Fruit fly (Drosophila melanogaster) whole organism, embryonic: ENCODE results near the gene brv3.
A peak's percentile ranks its signal among the peaks of the same experiment; 100 is the strongest.

Experiments
- ATbp ChIP-seq: fragments of 200-800 bp; sonication (Bioruptor generic); optimal IDR thresholded peaks from 2 replicates; lab custom pipeline; 2017; ENCODE audit warnings: missing biosample characterization, mild to moderate bottlenecking, missing genetic modification characterization, missing genetic modification reagents
- BtbVII ChIP-seq: fragments of 200-800 bp; sonication (Bioruptor generic); optimal IDR thresholded peaks from 3 replicates; lab custom pipeline; 2017; ENCODE audit warnings: missing biosample characterization, mild to moderate bottlenecking, missing genetic modification characterization
- CG10979 ChIP-seq: fragments of 200-800 bp; sonication (Bioruptor generic); optimal IDR thresholded peaks from 2 replicates; lab custom pipeline; 2018; ENCODE audit warnings: missing biosample characterization, mild to moderate bottlenecking, missing genetic modification characterization, moderate library complexity
- CG11093 ChIP-seq: fragments of 200-800 bp; sonication (Bioruptor generic); IDR thresholded peaks from 3 replicates; pipeline ENCODE4 v1.3.6; 2022; ENCODE audit warnings: missing biosample characterization, missing genetic modification characterization
- CG11696 ChIP-seq: fragments of 200-800 bp; sonication (Bioruptor generic); IDR thresholded peaks from 2 replicates; pipeline ENCODE4 v1.3.6; 2022; ENCODE audit warnings: missing biosample characterization, missing genetic modification characterization
- CG12299 ChIP-seq: fragments of 200-800 bp; sonication (Bioruptor generic); optimal IDR thresholded peaks from 2 replicates; lab custom pipeline; 2018; ENCODE audit warnings: missing biosample characterization, mild to moderate bottlenecking, missing genetic modification characterization
- CG13296 ChIP-seq: fragments of 200-800 bp; sonication (Bioruptor generic); optimal IDR thresholded peaks from 3 replicates; lab custom pipeline; 2018; ENCODE audit warnings: missing biosample characterization, mild to moderate bottlenecking, missing genetic modification characterization
- CG14860 ChIP-seq: fragments of 200-800 bp; sonication (Bioruptor generic); IDR thresholded peaks from 3 replicates; pipeline ENCODE4 v1.3.6; 2022; ENCODE audit warnings: missing biosample characterization, missing genetic modification characterization; ENCODE audit not compliant: partially characterized antibody
- CG15269 ChIP-seq: fragments of 200-800 bp; sonication (Bioruptor generic); optimal IDR thresholded peaks from 2 replicates; lab custom pipeline; 2018; ENCODE audit warnings: missing biosample characterization, mild to moderate bottlenecking, missing genetic modification characterization, moderate library complexity
- CG17385 ChIP-seq: fragments of 200-800 bp; sonication (Bioruptor generic); optimal IDR thresholded peaks from 3 replicates; lab custom pipeline; 2018; ENCODE audit warnings: missing biosample characterization, mild to moderate bottlenecking, missing genetic modification characterization
- CG2120 ChIP-seq: fragments of 200-800 bp; sonication (Bioruptor generic); optimal IDR thresholded peaks from 3 replicates; lab custom pipeline; 2016; ENCODE audit warnings: missing biosample characterization, missing genetic modification characterization
- CG34376 ChIP-seq: fragments of 200-800 bp; sonication (Bioruptor generic); optimal IDR thresholded peaks from 2 replicates; lab custom pipeline; 2018; ENCODE audit warnings: missing biosample characterization, mild to moderate bottlenecking, missing genetic modification characterization
- CG42726 ChIP-seq: fragments of 200-800 bp; sonication (Bioruptor generic); IDR thresholded peaks from 2 replicates; pipeline ENCODE4 v1.3.6; 2022; ENCODE audit warnings: missing biosample characterization, missing genetic modification characterization; ENCODE audit not compliant: partially characterized antibody
- CG4820 ChIP-seq: fragments of 200-800 bp; sonication (Bioruptor generic); optimal IDR thresholded peaks from 3 replicates; lab custom pipeline; 2016; ENCODE audit warnings: missing biosample characterization, missing genetic modification characterization
- CG6765 ChIP-seq: fragments of 200-800 bp; sonication (Bioruptor generic); optimal IDR thresholded peaks from 3 replicates; lab custom pipeline; 2017; ENCODE audit warnings: missing biosample characterization, mild to moderate bottlenecking, missing genetic modification characterization
- CG6813 ChIP-seq: fragments of 200-800 bp; sonication (Bioruptor generic); optimal IDR thresholded peaks from 2 replicates; lab custom pipeline; 2017; ENCODE audit warnings: missing biosample characterization, missing genetic modification characterization, mild to moderate bottlenecking, moderate library complexity, missing genetic modification reagents
- CG7963 ChIP-seq: fragments of 200-800 bp; sonication (Bioruptor generic); IDR thresholded peaks from 3 replicates; pipeline ENCODE4 v1.3.6; 2022; ENCODE audit warnings: missing biosample characterization, missing genetic modification characterization; ENCODE audit not compliant: partially characterized antibody
- CG9932 ChIP-seq: fragments of 200-800 bp; sonication (Bioruptor generic); IDR thresholded peaks from 2 replicates; pipeline ENCODE4 v1.3.6; 2022; ENCODE audit warnings: missing biosample characterization, missing genetic modification characterization
- CoRest ChIP-seq: fragments of 200-800 bp; sonication (Bioruptor generic); optimal IDR thresholded peaks from 3 replicates; lab custom pipeline; 2018; ENCODE audit warnings: missing biosample characterization, mild to moderate bottlenecking, missing genetic modification characterization, moderate library complexity
- D19B ChIP-seq: fragments of 200-800 bp; sonication (Bioruptor generic); optimal IDR thresholded peaks from 2 replicates; lab custom pipeline; 2017; ENCODE audit warnings: missing biosample characterization, mild to moderate bottlenecking, missing genetic modification characterization
- E2f1 ChIP-seq: fragments of 200-800 bp; sonication (Bioruptor generic); IDR thresholded peaks from 2 replicates; pipeline ENCODE4 v1.3.6; 2022; ENCODE audit warnings: missing biosample characterization, missing genetic modification characterization
- Fer1 ChIP-seq: fragments of 200-800 bp; sonication (Bioruptor generic); optimal IDR thresholded peaks from 2 replicates; lab custom pipeline; 2017; ENCODE audit warnings: missing biosample characterization, mild to moderate bottlenecking, missing genetic modification characterization
- Fer2 ChIP-seq: fragments of 200-800 bp; sonication (Bioruptor generic); optimal IDR thresholded peaks from 2 replicates; lab custom pipeline; 2018; ENCODE audit warnings: missing biosample characterization, mild to moderate bottlenecking, missing genetic modification characterization, moderate library complexity
- Hmr ChIP-seq: fragments of 200-800 bp; sonication (Bioruptor generic); optimal IDR thresholded peaks from 3 replicates; lab custom pipeline; 2017; ENCODE audit warnings: mild to moderate bottlenecking, missing biosample characterization, missing genetic modification reagents, missing genetic modification characterization
- Hr78 ChIP-seq, 2 experiments: fragments of 200-800 bp in 1 of 2; fragments of >200 bp in 1 of 2; sonication (Bioruptor generic) in 1 of 2; optimal IDR thresholded peaks; 2 replicates each; lab custom pipeline; 2017 to 2019; ENCODE audit warnings: missing biosample characterization in 2 of 2, missing genetic modification characterization in 2 of 2, mild to moderate bottlenecking in 1 of 2, moderate library complexity in 1 of 2
- Lim3 ChIP-seq: fragments of 200-800 bp; sonication (Bioruptor generic); IDR thresholded peaks from 2 replicates; pipeline ENCODE4 v1.3.6; 2022; ENCODE audit warnings: missing biosample characterization, missing genetic modification characterization
- MESR4 ChIP-seq: fragments of 200-800 bp; sonication (Bioruptor generic); optimal IDR thresholded peaks from 2 replicates; lab custom pipeline; 2018; ENCODE audit warnings: missing biosample characterization, mild to moderate bottlenecking, missing genetic modification characterization, moderate library complexity
- Max ChIP-seq: fragments of 200-800 bp; sonication (Bioruptor generic); optimal IDR thresholded peaks from 2 replicates; lab custom pipeline; 2016; ENCODE audit warnings: missing biosample characterization, mild to moderate bottlenecking, missing genetic modification characterization
- Med ChIP-seq: fragments of 200-800 bp; sonication (Bioruptor generic); peaks from one replicate; lab custom pipeline; 2016; ENCODE audit warnings: missing biosample characterization, missing genetic modification characterization, mild to moderate bottlenecking, inconsistent platforms, moderate library complexity
- Meics ChIP-seq: fragments of 200-800 bp; sonication (Bioruptor generic); optimal IDR thresholded peaks from 2 replicates; lab custom pipeline; 2017; ENCODE audit warnings: missing biosample characterization, mild to moderate bottlenecking, missing genetic modification characterization
- NK7.1 ChIP-seq: fragments of 200-800 bp; sonication (Bioruptor generic); optimal IDR thresholded peaks from 3 replicates; lab custom pipeline; 2016; ENCODE audit warnings: missing biosample characterization, missing genetic modification characterization
- Poxn ChIP-seq: fragments of 200-800 bp; sonication (Bioruptor generic); IDR thresholded peaks from 2 replicates; pipeline ENCODE4 v1.3.6; 2022; ENCODE audit warnings: missing biosample characterization, missing genetic modification characterization
- caup ChIP-seq: fragments of 200-800 bp; sonication (Bioruptor generic); optimal IDR thresholded peaks from 3 replicates; lab custom pipeline; 2017; ENCODE audit warnings: missing biosample characterization, mild to moderate bottlenecking, missing genetic modification characterization, moderate library complexity; ENCODE audit not compliant: severe bottlenecking
- emc ChIP-seq: fragments of 200-800 bp; sonication (Bioruptor generic); optimal IDR thresholded peaks from 2 replicates; lab custom pipeline; 2016; ENCODE audit warnings: missing biosample characterization, missing genetic modification characterization
- eve ChIP-seq, 2 experiments: fragments of >200 bp; optimal IDR thresholded peaks; 2 replicates each; lab custom pipeline; 2017; ENCODE audit warnings: missing biosample characterization in 2 of 2, missing genetic modification characterization in 2 of 2
- fru ChIP-seq: fragments of >200 bp; optimal IDR thresholded peaks from 2 replicates; lab custom pipeline; 2017
- gsb-n ChIP-seq: fragments of 200-800 bp; sonication (Bioruptor generic); optimal IDR thresholded peaks from 3 replicates; lab custom pipeline; 2018; ENCODE audit warnings: missing biosample characterization, mild to moderate bottlenecking, missing genetic modification characterization
- hkb ChIP-seq, 2 experiments: fragments of 200-800 bp in 1 of 2; fragments of >200 bp in 1 of 2; sonication (Bioruptor generic) in 1 of 2; IDR thresholded peaks in 1 of 2; optimal IDR thresholded peaks in 1 of 2; 2 replicates each; pipeline versions ENCODE4 v1.3.6 to Lab custom; 2017 to 2022; ENCODE audit warnings: missing biosample characterization in 1 of 2, missing genetic modification characterization in 1 of 2
- hth ChIP-seq: fragments of >200 bp; optimal IDR thresholded peaks from 2 replicates; lab custom pipeline; 2017; ENCODE audit warnings: inconsistent platforms
- ind ChIP-seq: fragments of 200-800 bp; sonication (Bioruptor generic); optimal IDR thresholded peaks from 3 replicates; lab custom pipeline; 2016; ENCODE audit warnings: missing biosample characterization, missing genetic modification characterization
- lmd ChIP-seq: fragments of 200-800 bp; sonication (Bioruptor generic); IDR thresholded peaks from 2 replicates; pipeline ENCODE4 v1.3.6; 2022; ENCODE audit warnings: missing biosample characterization, missing genetic modification characterization
- phol ChIP-seq: fragments of 200-800 bp; sonication (Bioruptor generic); optimal IDR thresholded peaks from 3 replicates; lab custom pipeline; 2018; ENCODE audit warnings: missing biosample characterization, mild to moderate bottlenecking, missing genetic modification characterization, moderate library complexity
- schlank ChIP-seq: fragments of 200-800 bp; sonication (Bioruptor generic); optimal IDR thresholded peaks from 2 replicates; lab custom pipeline; 2018; ENCODE audit warnings: missing biosample characterization, mild to moderate bottlenecking, missing genetic modification characterization
- seq ChIP-seq: fragments of 200-800 bp; sonication (Bioruptor generic); IDR thresholded peaks from 2 replicates; pipeline ENCODE4 v1.3.6; 2022; ENCODE audit warnings: missing biosample characterization, missing genetic modification characterization
- shn ChIP-seq: fragments of 200-800 bp; sonication (Bioruptor generic); optimal IDR thresholded peaks from 3 replicates; lab custom pipeline; 2016; ENCODE audit warnings: missing biosample characterization, missing genetic modification characterization
- sim ChIP-seq: fragments of 200-800 bp; sonication (Bioruptor generic); IDR thresholded peaks from 2 replicates; pipeline ENCODE4 v1.3.6; 2022; ENCODE audit warnings: missing biosample characterization, missing genetic modification characterization
- tap ChIP-seq: fragments of 200-800 bp; optimal IDR thresholded peaks from 3 replicates; lab custom pipeline; 2019; ENCODE audit warnings: missing biosample characterization, mild to moderate bottlenecking, missing genetic modification characterization, moderate library complexity
- trem ChIP-seq: fragments of 200-800 bp; optimal IDR thresholded peaks from 3 replicates; lab custom pipeline; 2019; ENCODE audit warnings: missing biosample characterization, mild to moderate bottlenecking, missing genetic modification characterization, moderate library complexity
- tx ChIP-seq: fragments of 200-800 bp; sonication (Bioruptor generic); optimal IDR thresholded peaks from 2 replicates; lab custom pipeline; 2016; ENCODE audit warnings: missing biosample characterization, missing genetic modification characterization
- wdn ChIP-seq: fragments of 200-800 bp; sonication (Bioruptor generic); IDR thresholded peaks from 2 replicates; pipeline ENCODE4 v1.3.6; 2022; ENCODE audit warnings: missing biosample characterization, missing genetic modification characterization
- zen ChIP-seq: fragments of 200-800 bp; sonication (Bioruptor generic); optimal IDR thresholded peaks from 3 replicates; lab custom pipeline; 2018; ENCODE audit warnings: missing biosample characterization, mild to moderate bottlenecking, missing genetic modification characterization, moderate library complexity

brv3 gene

dm6 chrX:2663416-2663815 lies 39.0 kb upstream of the brv3 start:
- TF ChIP-seq hth (lab: Kevin White, UChicago) (no peak), sim (GFP tag; lab: Robert Waterston, UW) (no peak), fru (lab: Kevin White, UChicago) (no peak), tap (tag; lab: Kevin White, UChicago) (no peak), CG2120 (GFP tag; lab: Kevin White, UChicago) (peak; percentile 2), Hr78 (GFP tag; optimal IDR thresholded peaks at IDR 0.05; lab: Kevin White, UChicago) (no peak), Fer1 (GFP tag; lab: Kevin White, UChicago) (peak; percentile 35), gsb-n (tag; lab: Kevin White, UChicago) (no peak), CG13296 (GFP tag; lab: Kevin White, UChicago) (peak; percentile 30), emc (GFP tag; lab: Kevin White, UChicago) (no peak), Meics (GFP tag; lab: Kevin White, UChicago) (peak; percentile 21), CG34376 (peak; percentile 30), CG6813 (peak; percentile 21), wdn (GFP tag; lab: Robert Waterston, UW) (no peak), hkb (optimal IDR thresholded peaks at IDR 0.05; lab: Kevin White, UChicago) (no peak), hkb (GFP tag; IDR thresholded peaks at IDR 0.05; lab: Robert Waterston, UW) (peak; percentile 25; the same call in 1 of the 2 replicates), Poxn (no peak), schlank (peak; percentile 30), CG12299 (peak; percentile 4), MESR4 (GFP tag; lab: Kevin White, UChicago) (no peak), lmd (GFP tag; lab: Robert Waterston, UW) (no peak), Med (GFP tag; lab: Kevin White, UChicago) (peak; percentile 35), ATbp (peak; percentile 25), CG11093 (GFP tag; lab: Robert Waterston, UW) (no peak), caup (GFP tag; lab: Kevin White, UChicago) (peak; percentile 36), eve (GFP tag; optimal IDR thresholded peaks at IDR 0.05; lab: Kevin White, UChicago) (peak in 1 of 2 experiments; percentile 2), CG6765 (GFP tag; lab: Kevin White, UChicago) (peak; percentile 0), NK7.1 (GFP tag; lab: Kevin White, UChicago) (no peak), CoRest (tag; lab: Kevin White, UChicago) (no peak), E2f1 (GFP tag; lab: Robert Waterston, UW) (no peak), Max (GFP tag; lab: Kevin White, UChicago) (no peak), CG7963 (GFP tag; lab: Robert Waterston, UW) (no peak), CG42726 (GFP tag; lab: Robert Waterston, UW) (no peak), phol (no peak), Hmr (GFP tag; lab: Kevin White, UChicago) (peak; percentile 50), Fer2 (no peak), CG15269 (tag; lab: Kevin White, UChicago) (no peak), CG14860 (GFP tag; lab: Robert Waterston, UW) (no peak), trem (tag; lab: Kevin White, UChicago) (no peak), CG11696 (GFP tag; lab: Robert Waterston, UW) (no peak), shn (no peak), D19B (GFP tag; lab: Kevin White, UChicago) (no peak), BtbVII (GFP tag; lab: Kevin White, UChicago) (peak; percentile 18), Lim3 (GFP tag; lab: Robert Waterston, UW) (no peak), tx (GFP tag; lab: Kevin White, UChicago) (no peak), zen (tag; lab: Kevin White, UChicago) (no peak), CG9932 (GFP tag; lab: Robert Waterston, UW) (no peak), seq (GFP tag; lab: Robert Waterston, UW) (no peak), ind (no peak), CG10979 (tag; lab: Kevin White, UChicago) (no peak), CG17385 (GFP tag; lab: Kevin White, UChicago) (no peak), CG4820 (no peak)
